Worm (Caenorhabditis elegans): Measurements from ENCODE around the gene F59E11.7.

DNA sequence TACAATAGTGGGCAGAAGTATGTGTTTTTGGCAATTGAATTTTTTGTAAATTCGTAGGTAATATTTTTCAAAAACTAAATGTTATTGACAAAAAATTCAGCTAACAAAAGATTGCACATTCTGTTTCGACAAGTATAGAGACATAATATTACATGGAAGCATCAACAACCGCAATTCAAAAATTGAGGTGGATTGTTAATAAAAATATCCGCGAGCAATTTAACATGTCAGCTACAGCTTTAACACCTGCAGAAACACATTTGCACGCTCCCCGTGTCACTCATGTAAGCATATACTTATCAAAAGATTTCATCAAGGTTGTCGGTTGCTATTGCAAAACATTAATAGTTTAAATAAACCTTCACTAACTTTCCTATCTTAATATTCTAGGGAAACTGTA, 45.6 kb downstream of the F59E11.7 start, which contains the start of gene srsx-34:
- TF ChIP-seq ref-1 (GFP tag; conservative IDR thresholded peaks at IDR 0.05) (no peak), med-1 (GFP tag; optimal IDR thresholded peaks at IDR 0.05; ENCODE audit: insufficient read depth) (no peak), flt-1 (GFP tag; IDR thresholded peaks at IDR 0.05) (no peak), klf-2 (GFP tag; conservative IDR thresholded peaks at IDR 0.05) (no peak), ztf-23 (GFP tag; IDR thresholded peaks at IDR 0.05) (no peak)
